Worm (Caenorhabditis elegans) whole organism, young adult: ENCODE measurements around the gene fce-2.

Experiments used
- F23B12.7 ChIP-seq: sonication (generic microtip); optimal IDR thresholded peaks from 2 replicates; lab custom pipeline; 2017; ENCODE audit warnings: missing genetic modification characterization, mild to moderate bottlenecking, missing compliant biosample characterization, antibody characterized with exemption, moderate library complexity; ENCODE audit not compliant: insufficient read depth
- F37B4.10 ChIP-seq: fragments of 200-800 bp; sonication (Bioruptor generic); IDR thresholded peaks from 2 replicates; pipeline ENCODE4 v1.3.6; 2022; ENCODE audit warnings: missing genetic modification characterization, missing compliant biosample characterization
- F39B2.1 ChIP-seq: fragments of 200-800 bp; sonication (Bioruptor generic); IDR thresholded peaks from 2 replicates; pipeline ENCODE4 v1.3.6; 2022; ENCODE audit warnings: missing genetic modification reagents, missing genetic modification characterization, missing compliant biosample characterization
- F49E8.2 ChIP-seq: sonication (generic microtip); optimal IDR thresholded peaks from 3 replicates; lab custom pipeline; 2017; ENCODE audit warnings: missing genetic modification characterization, mild to moderate bottlenecking, missing compliant biosample characterization, antibody characterized with exemption, moderate library complexity; ENCODE audit not compliant: insufficient read depth
- F52B5.7 ChIP-seq: sonication (generic microtip); optimal IDR thresholded peaks from 2 replicates; lab custom pipeline; 2016; ENCODE audit warnings: mild to moderate bottlenecking, missing genetic modification characterization, missing compliant biosample characterization
- Y79H2A.3 ChIP-seq: fragments of 200-800 bp; sonication (Bioruptor generic); conservative IDR thresholded peaks from 2 replicates; pipeline ENCODE4 v1.3.6; 2022; ENCODE audit warnings: missing genetic modification reagents, missing genetic modification characterization, missing compliant biosample characterization
- Y95B8A.8 ChIP-seq: fragments of 200-800 bp; sonication (Bioruptor generic); IDR thresholded peaks from 2 replicates; pipeline ENCODE4 v1.3.6; 2022; ENCODE audit warnings: missing genetic modification reagents, missing genetic modification characterization, missing compliant biosample characterization
- aptf-2 ChIP-seq: fragments of 200-800 bp; sonication (Bioruptor generic); conservative IDR thresholded peaks from 2 replicates; pipeline ENCODE4 v1.3.6; 2022; ENCODE audit warnings: missing genetic modification reagents, missing genetic modification characterization, missing compliant biosample characterization
- atf-7 ChIP-seq: sonication (generic microtip); optimal IDR thresholded peaks from 2 replicates; lab custom pipeline; 2017; ENCODE audit warnings: mild to moderate bottlenecking, missing genetic modification characterization, missing compliant biosample characterization
- cebp-1 ChIP-seq, 2 experiments: fragments of 200-800 bp in 1 of 2; sonication (Bioruptor generic) in 1 of 2; sonication (generic microtip) in 1 of 2; IDR thresholded peaks in 1 of 2; optimal IDR thresholded peaks in 1 of 2; 2 replicates each; pipeline versions ENCODE4 v1.3.6 to Lab custom; 2017 to 2022; ENCODE audit warnings: missing compliant biosample characterization in 2 of 2, missing genetic modification characterization in 2 of 2, mild to moderate bottlenecking in 1 of 2, missing genetic modification reagents in 1 of 2, moderate library complexity in 1 of 2
- cebp-2 ChIP-seq: fragments of 200-800 bp; sonication (Bioruptor generic); IDR thresholded peaks from 2 replicates; pipeline ENCODE4 v1.3.6; 2022; ENCODE audit warnings: missing genetic modification characterization, missing compliant biosample characterization
- ceh-100 ChIP-seq: fragments of 200-800 bp; sonication (Bioruptor generic); IDR thresholded peaks from 2 replicates; pipeline ENCODE4 v1.3.6; 2022; ENCODE audit warnings: missing genetic modification reagents, missing genetic modification characterization, missing compliant biosample characterization
- ceh-27 ChIP-seq: fragments of 200-800 bp; sonication (Bioruptor generic); optimal IDR thresholded peaks from 2 replicates; lab custom pipeline; 2018; ENCODE audit warnings: mild to moderate bottlenecking, missing genetic modification characterization, moderate library complexity, missing compliant biosample characterization
- ceh-40 ChIP-seq: fragments of 200-800 bp; sonication (Bioruptor generic); IDR thresholded peaks from 2 replicates; pipeline ENCODE4 v1.3.6; 2022; ENCODE audit warnings: missing genetic modification characterization, missing compliant biosample characterization
- ceh-79 ChIP-seq: sonication (generic microtip); optimal IDR thresholded peaks from 2 replicates; lab custom pipeline; 2017; ENCODE audit warnings: mild to moderate bottlenecking, missing genetic modification characterization, missing compliant biosample characterization
- ceh-91 ChIP-seq: fragments of 200-800 bp; sonication (Bioruptor generic); IDR thresholded peaks from 2 replicates; pipeline ENCODE4 v1.3.6; 2022; ENCODE audit warnings: missing genetic modification reagents, missing genetic modification characterization, missing compliant biosample characterization
- die-1 ChIP-seq: sonication (generic microtip); optimal IDR thresholded peaks from 2 replicates; lab custom pipeline; 2016; ENCODE audit warnings: missing genotype, mild to moderate bottlenecking, missing genetic modification characterization, missing compliant biosample characterization
- dox-1 ChIP-seq: fragments of 200-800 bp; sonication (Bioruptor generic); IDR thresholded peaks from 2 replicates; pipeline ENCODE4 v1.3.6; 2022; ENCODE audit warnings: missing genetic modification reagents, missing genetic modification characterization, missing compliant biosample characterization
- egl-44 ChIP-seq: fragments of 200-800 bp; sonication (Bioruptor generic); IDR thresholded peaks from 2 replicates; pipeline ENCODE4 v1.3.6; 2022; ENCODE audit warnings: missing genetic modification reagents, missing genetic modification characterization, missing compliant biosample characterization
- ets-4 ChIP-seq: fragments of 200-800 bp; sonication (Bioruptor generic); optimal IDR thresholded peaks from 2 replicates; lab custom pipeline; 2018; ENCODE audit warnings: mild to moderate bottlenecking, missing genetic modification characterization, missing compliant biosample characterization
- him-1 ChIP-seq: sonication (generic microtip); optimal IDR thresholded peaks from 2 replicates; lab custom pipeline; 2016; ENCODE audit warnings: missing genotype, missing genetic modification reagents, missing genetic modification characterization, missing compliant biosample characterization
- hlh-26 ChIP-seq: fragments of 200-800 bp; sonication (Bioruptor generic); conservative IDR thresholded peaks from 2 replicates; pipeline ENCODE4 v1.3.6; 2022; ENCODE audit warnings: missing genetic modification reagents, missing genetic modification characterization, missing compliant biosample characterization
- lin-54 ChIP-seq: fragments of 200-800 bp; sonication (Bioruptor generic); optimal IDR thresholded peaks from 2 replicates; lab custom pipeline; 2018; ENCODE audit warnings: mild to moderate bottlenecking, missing genetic modification characterization, missing compliant biosample characterization
- lir-1 ChIP-seq: fragments of 200-800 bp; sonication (Bioruptor generic); conservative IDR thresholded peaks from 2 replicates; pipeline ENCODE4 v1.3.6; 2022; ENCODE audit warnings: missing genetic modification reagents, missing genetic modification characterization, missing compliant biosample characterization
- lsl-1 ChIP-seq: fragments of 200-800 bp; sonication (Bioruptor generic); optimal IDR thresholded peaks from 2 replicates; lab custom pipeline; 2018; ENCODE audit warnings: mild to moderate bottlenecking, missing genetic modification characterization, moderate library complexity, missing compliant biosample characterization
- lsy-27 ChIP-seq: sonication (generic microtip); optimal IDR thresholded peaks from 2 replicates; lab custom pipeline; 2017; ENCODE audit warnings: missing genetic modification characterization, mild to moderate bottlenecking, missing compliant biosample characterization, antibody characterized with exemption, missing genotype, borderline replicate concordance; ENCODE audit not compliant: insufficient read depth
- madf-6 ChIP-seq: fragments of 200-800 bp; sonication (Bioruptor generic); IDR thresholded peaks from 2 replicates; pipeline ENCODE4 v1.3.6; 2022; ENCODE audit warnings: missing genetic modification reagents, missing genetic modification characterization, missing compliant biosample characterization
- madf-8 ChIP-seq: fragments of 200-800 bp; sonication (Bioruptor generic); conservative IDR thresholded peaks from 2 replicates; pipeline ENCODE4 v1.3.6; 2022; ENCODE audit warnings: missing genetic modification reagents, missing genetic modification characterization, missing compliant biosample characterization
- mes-4 ChIP-seq: sonication (generic microtip); optimal IDR thresholded peaks from 2 replicates; lab custom pipeline; 2016; ENCODE audit warnings: missing genotype, missing genetic modification characterization, missing compliant biosample characterization
- nfya-2 ChIP-seq: fragments of 200-800 bp; sonication (Bioruptor generic); IDR thresholded peaks from 2 replicates; pipeline ENCODE4 v1.3.6; 2022; ENCODE audit warnings: missing genetic modification reagents, missing genetic modification characterization, missing compliant biosample characterization
- nhr-120 ChIP-seq: fragments of 200-800 bp; sonication (Bioruptor generic); IDR thresholded peaks from 2 replicates; pipeline ENCODE4 v1.3.6; 2022; ENCODE audit warnings: missing genetic modification characterization, missing compliant biosample characterization
- nhr-27 ChIP-seq: fragments of 200-800 bp; sonication (Bioruptor generic); optimal IDR thresholded peaks from 2 replicates; lab custom pipeline; 2018; ENCODE audit warnings: mild to moderate bottlenecking, missing genetic modification characterization, moderate library complexity, missing compliant biosample characterization
- repo-1 ChIP-seq: sonication (generic microtip); optimal IDR thresholded peaks from 2 replicates; lab custom pipeline; 2017; ENCODE audit warnings: mild to moderate bottlenecking, missing genetic modification characterization, missing compliant biosample characterization
- sea-2 ChIP-seq: fragments of 200-800 bp; sonication (Bioruptor generic); IDR thresholded peaks from 2 replicates; pipeline ENCODE4 v1.3.6; 2022; ENCODE audit warnings: missing genetic modification characterization, missing compliant biosample characterization
- snpc-1.1 ChIP-seq: sonication (generic microtip); optimal IDR thresholded peaks from 2 replicates; lab custom pipeline; 2017; ENCODE audit warnings: missing genetic modification characterization, mild to moderate bottlenecking, missing compliant biosample characterization, antibody characterized with exemption, moderate library complexity, missing genotype, missing genetic modification reagents; ENCODE audit not compliant: insufficient read depth
- snpc-1.3 ChIP-seq: sonication (generic microtip); optimal IDR thresholded peaks from 2 replicates; lab custom pipeline; 2017; ENCODE audit warnings: missing genetic modification characterization, mild to moderate bottlenecking, missing compliant biosample characterization, antibody characterized with exemption, moderate library complexity, missing genotype, missing genetic modification reagents; ENCODE audit not compliant: insufficient read depth
- tbx-9 ChIP-seq: sonication (generic microtip); optimal IDR thresholded peaks from 2 replicates; lab custom pipeline; 2016; ENCODE audit warnings: borderline replicate concordance, missing genetic modification characterization, inconsistent platforms, missing compliant biosample characterization
- unc-130 ChIP-seq: sonication (generic microtip); optimal IDR thresholded peaks from 2 replicates; lab custom pipeline; 2016; ENCODE audit warnings: missing genetic modification reagents, missing genetic modification characterization, missing compliant biosample characterization
- xnd-1 ChIP-seq: sonication (generic microtip); optimal IDR thresholded peaks from 2 replicates; lab custom pipeline; 2016; ENCODE audit warnings: missing genotype, missing genetic modification reagents, missing genetic modification characterization, missing compliant biosample characterization
- zfh-2 ChIP-seq: fragments of 200-800 bp; sonication (Bioruptor generic); conservative IDR thresholded peaks from 2 replicates; pipeline ENCODE4 v1.3.6; 2022; ENCODE audit warnings: missing genetic modification reagents, missing genetic modification characterization, missing compliant biosample characterization

fce-2 gene

DNA sequence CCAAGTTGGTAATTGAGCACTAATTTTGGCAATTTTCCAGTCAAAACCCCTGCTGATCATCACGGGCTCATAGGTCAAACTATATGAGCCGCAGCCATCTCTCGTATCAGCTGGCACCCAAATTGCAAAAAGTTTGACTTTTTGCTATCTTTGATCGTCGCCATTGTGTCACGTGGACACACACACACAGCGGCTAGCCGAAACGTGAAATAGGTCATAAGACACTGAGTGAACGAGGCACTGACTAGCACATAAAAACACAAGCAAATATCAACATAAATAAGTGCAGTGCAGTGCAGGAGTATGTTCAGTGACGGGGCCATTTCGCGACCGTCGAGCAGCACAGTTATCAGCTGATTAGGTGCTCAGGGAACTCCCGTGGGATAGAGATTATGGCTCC, 6.3 kb upstream of the fce-2 start (continued):
- TF ChIP-seq cebp-2 (GFP tag; lab: Robert Waterston, UW) (no peak), F49E8.2 (tag; lab: Kevin White, UChicago) (no peak), ceh-79 (tag; lab: Kevin White, UChicago) (no peak), F39B2.1 (GFP tag; lab: Robert Waterston, UW) (no peak), hlh-26 (no peak), atf-7 (tag; lab: Kevin White, UChicago) (peak; percentile 71), lsy-27 (no peak), snpc-1.1 (tag; lab: Kevin White, UChicago) (no peak), F23B12.7 (tag; lab: Kevin White, UChicago) (no peak), ceh-91 (no peak), ets-4 (GFP tag; lab: Kevin White, UChicago) (peak; percentile 32), F37B4.10 (GFP tag; lab: Robert Waterston, UW) (no peak), unc-130 (GFP tag; lab: Kevin White, UChicago) (no peak), F52B5.7 (tag; lab: Kevin White, UChicago) (no peak), nhr-120 (no peak), zfh-2 (GFP tag; lab: Robert Waterston, UW) (no peak), die-1 (tag; lab: Kevin White, UChicago) (no peak), Y79H2A.3 (no peak), ceh-27 (GFP tag; lab: Kevin White, UChicago) (peak; percentile 12), nhr-27 (no peak), egl-44 (GFP tag; lab: Robert Waterston, UW) (0 out of 2 replicates have a peak, but pooled peaks have one; percentile 41), nfya-2 (GFP tag; lab: Robert Waterston, UW) (no peak), aptf-2 (GFP tag; lab: Robert Waterston, UW) (no peak), mes-4 (tag; lab: Kevin White, UChicago) (no peak), ceh-100 (GFP tag; lab: Robert Waterston, UW) (no peak), him-1 (tag; lab: Kevin White, UChicago) (no peak), repo-1 (no peak), lin-54 (GFP tag; lab: Kevin White, UChicago) (peak; percentile 16), ceh-40 (no peak), sea-2 (GFP tag; lab: Robert Waterston, UW) (no peak), snpc-1.3 (tag; lab: Kevin White, UChicago) (no peak), madf-8 (GFP tag; lab: Robert Waterston, UW) (no peak), dox-1 (peak; percentile 62), lsl-1 (GFP tag; lab: Kevin White, UChicago) (no peak), tbx-9 (tag; lab: Kevin White, UChicago) (no peak), lir-1 (no peak), xnd-1 (no peak), madf-6 (no peak)
- TF ChIP-seq, all 124 proteins: peak for 22

- TF ChIP-seq cebp-1 (GFP tag; IDR thresholded peaks at IDR 0.05; lab: Robert Waterston, UW) = no peak
- peak; percentile 7 for TF ChIP-seq cebp-1 (tag; optimal IDR thresholded peaks at IDR 0.05; lab: Kevin White, UChicago)
- 0 out of 2 replicates have a peak, but pooled peaks have one; percentile 37 for TF ChIP-seq Y95B8A.8 (GFP tag; lab: Robert Waterston, UW)
- no peak for TF ChIP-seq F39B2.1 (GFP tag; lab: Robert Waterston, UW)
Observed at ce11 chrV:20419643-20420042, 5.5 kb upstream of the fce-2 start.
